Worm (Caenorhabditis elegans): ENCODE measurements around the gene ctns-1.

ctns-1 gene

ce11 chrII:8129495-8130010, 7.2 kb downstream of the ctns-1 start, which contains the start of gene ulp-4 (continued):
- TF ChIP-seq nhr-11 (tag; optimal IDR thresholded peaks at IDR 0.05) (no peak), mep-1 (tag; optimal IDR thresholded peaks at IDR 0.05) (peak; percentile 34), snu-23 (GFP tag; optimal IDR thresholded peaks at IDR 0.05) (peak; percentile 3), hpl-2 (GFP tag; optimal IDR thresholded peaks at IDR 0.05) (no peak), jun-1 (tag; optimal IDR thresholded peaks at IDR 0.05) (no peak), zag-1 (tag; optimal IDR thresholded peaks at IDR 0.05) (no peak), pax-3 (tag; optimal IDR thresholded peaks at IDR 0.05) (no peak), efl-3 (GFP tag; optimal IDR thresholded peaks at IDR 0.05) (no peak), tbx-2 (tag; optimal IDR thresholded peaks at IDR 0.05) (no peak), lin-15B (tag; optimal IDR thresholded peaks at IDR 0.05) (no peak), nhr-20 (tag; optimal IDR thresholded peaks at IDR 0.05) (peak; percentile 29), ceh-90 (tag; optimal IDR thresholded peaks at IDR 0.05) (no peak), nhr-19 (GFP tag; conservative IDR thresholded peaks at IDR 0.05) (peak; percentile 49), F16B12.6 (tag; optimal IDR thresholded peaks at IDR 0.05) (no peak), nhr-85 (tag) (peak; percentile 82), sptf-1 (tag; optimal IDR thresholded peaks at IDR 0.05) (no peak), C04F5.9 (tag; optimal IDR thresholded peaks at IDR 0.05) (no peak), fos-1 (tag; optimal IDR thresholded peaks at IDR 0.05) (no peak), lin-39 (tag; optimal IDR thresholded peaks at IDR 0.05) (peak; percentile 57), ets-5 (GFP tag; IDR thresholded peaks at IDR 0.05) (no peak), fkh-8 (tag; optimal IDR thresholded peaks at IDR 0.05) (no peak), isw-1 (GFP tag; IDR thresholded peaks at IDR 0.05) (no peak), unc-30 (tag; optimal IDR thresholded peaks at IDR 0.05) (no peak), lin-13 (GFP tag; optimal IDR thresholded peaks at IDR 0.05) (no peak), unc-98 (GFP tag; IDR thresholded peaks at IDR 0.05) (no peak), xbp-1 (tag; optimal IDR thresholded peaks at IDR 0.05) (peak; percentile 3), sox-4 (tag; optimal IDR thresholded peaks at IDR 0.05) (no peak), ceh-88 (GFP tag; IDR thresholded peaks at IDR 0.05) (no peak), ceh-63 (GFP tag; optimal IDR thresholded peaks at IDR 0.05) (no peak)

DNA sequence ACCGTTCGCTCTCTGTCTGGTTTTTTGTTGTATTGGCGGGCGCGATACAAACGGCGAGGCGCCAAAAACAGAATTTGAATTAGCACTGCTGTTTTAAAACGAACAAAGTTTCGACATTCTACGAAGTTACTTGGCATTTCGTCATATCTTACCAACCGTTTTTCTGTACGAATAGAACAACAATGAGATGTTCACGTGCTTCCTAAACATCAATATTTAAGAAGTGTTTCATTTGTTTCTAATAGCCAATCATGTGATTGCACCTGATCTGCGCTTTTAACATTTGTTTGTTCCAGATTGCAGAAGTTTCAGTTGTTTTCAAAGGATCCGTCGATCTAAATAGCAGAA, 7.7 kb downstream of the ctns-1 start:
- TF ChIP-seq lin-13 (GFP tag; optimal IDR thresholded peaks at IDR 0.05) (peak; percentile 18), efl-1 (optimal IDR thresholded peaks at IDR 0.05) (no peak), efl-1 (GFP tag; optimal IDR thresholded peaks at IDR 0.05 in 1 of 2) (peak in 1 of 2 experiments; percentile 95), dpl-1 (GFP tag; optimal IDR thresholded peaks at IDR 0.05) (peak in 2 of 3 experiments; percentile 6 to 19), snu-23 (GFP tag; optimal IDR thresholded peaks at IDR 0.05) (no peak)

- TF ChIP-seq elt-2 (tag; optimal IDR thresholded peaks at IDR 0.05) = peak; percentile 17
- TF ChIP-seq lir-3 (tag; optimal IDR thresholded peaks at IDR 0.05; ENCODE audit: poor library complexity) = peak; percentile 33
- TF ChIP-seq ztf-11 (tag; optimal IDR thresholded peaks at IDR 0.05) = peak in 1 of 2 experiments; percentile 12
- TF ChIP-seq dpl-1 (GFP tag; optimal IDR thresholded peaks at IDR 0.05) = peak; percentile 0 to 53 (median 17)
- TF ChIP-seq grh-1 (GFP tag; IDR thresholded peaks at IDR 0.05) = peak; percentile 70
- peak; percentile 82 for TF ChIP-seq lin-14 (GFP tag; optimal IDR thresholded peaks at IDR 0.05)
- peak; percentile 57 for TF ChIP-seq ztf-4 (tag; optimal IDR thresholded peaks at IDR 0.05)
- no peak for TF ChIP-seq C34B4.2 (tag; optimal IDR thresholded peaks at IDR 0.05)
- peak; percentile 30 for TF ChIP-seq nhr-11 (tag; optimal IDR thresholded peaks at IDR 0.05)
- TF ChIP-seq mab-9 (GFP tag; IDR thresholded peaks at IDR 0.05) = no peak
- TF ChIP-seq unc-30 (tag; optimal IDR thresholded peaks at IDR 0.05) = no peak
- TF ChIP-seq egl-13 (tag; optimal IDR thresholded peaks at IDR 0.05) = peak; percentile 46
- TF ChIP-seq C16A3.4 (tag; optimal IDR thresholded peaks at IDR 0.05) = peak; percentile 29
- no peak for TF ChIP-seq nhr-84 (tag; optimal IDR thresholded peaks at IDR 0.05)
- TF ChIP-seq pag-3 (tag; optimal IDR thresholded peaks at IDR 0.05; ENCODE audit: borderline replicate concordance, insufficient read depth) = peak; percentile 81
- peak; percentile 30 for TF ChIP-seq ceh-90 (tag; optimal IDR thresholded peaks at IDR 0.05)
- peak; percentile 22 for TF ChIP-seq aha-1 (tag; optimal IDR thresholded peaks at IDR 0.05)
- peak; percentile 92 for TF ChIP-seq nhr-85 (tag)
- peak; percentile 90 for TF ChIP-seq unc-130 (tag; optimal IDR thresholded peaks at IDR 0.05)
- TF ChIP-seq mep-1 (tag; optimal IDR thresholded peaks at IDR 0.05) = peak; percentile 21
- peak in 1 of 2 experiments; percentile 80 for TF ChIP-seq mdl-1 (tag; optimal IDR thresholded peaks at IDR 0.05)
- no peak for TF ChIP-seq pqm-1 (tag; optimal IDR thresholded peaks at IDR 0.05)
- TF ChIP-seq fkh-8 (tag; optimal IDR thresholded peaks at IDR 0.05) = peak; percentile 15
- peak; percentile 19 to 75 for TF ChIP-seq lin-35 (GFP tag; optimal IDR thresholded peaks at IDR 0.05)
- TF ChIP-seq lin-15B (tag; optimal IDR thresholded peaks at IDR 0.05) = peak; percentile 14
Observed at ce11 chrII:8128273-8129039, 8.3 kb downstream of the ctns-1 start.
